Fruit fly (Drosophila melanogaster) S2 (cell line): Measurements from ENCODE around the gene P5CDh2.

Source experiments
- CG8478 ChIP-seq: fragments of >200 bp; optimal IDR thresholded peaks from 2 replicates; lab custom pipeline; 2018
- CTCF ChIP-seq, 2 experiments: fragments of >200 bp; optimal IDR thresholded peaks; 2 replicates each; lab custom pipeline; 2018

The P5CDh2 gene

DNA sequence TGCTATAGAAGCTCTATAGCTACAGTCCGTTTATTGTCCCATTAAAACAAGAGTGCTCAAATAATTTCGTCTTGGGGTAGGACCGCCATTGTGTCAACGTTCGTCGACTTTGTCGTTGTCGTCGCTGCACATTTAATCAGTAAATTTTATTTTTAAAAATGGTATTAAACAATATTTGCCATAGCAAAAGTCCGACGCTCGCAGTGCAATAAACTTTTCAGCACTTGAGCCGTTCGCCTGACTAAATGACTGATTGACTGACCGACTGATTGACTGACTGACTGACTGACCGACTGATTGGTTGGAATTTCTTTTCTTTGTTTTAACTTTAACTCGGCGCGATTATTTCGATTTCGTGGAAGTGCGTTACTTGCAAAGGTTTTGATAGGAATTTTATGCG lies 12.2 kb downstream of the P5CDh2 start:
- TF ChIP-seq CTCF (optimal IDR thresholded peaks at IDR 0.05; lab: Kevin White, UChicago) (no peak), CG8478 (lab: Kevin White, UChicago) (no peak)

DNA sequence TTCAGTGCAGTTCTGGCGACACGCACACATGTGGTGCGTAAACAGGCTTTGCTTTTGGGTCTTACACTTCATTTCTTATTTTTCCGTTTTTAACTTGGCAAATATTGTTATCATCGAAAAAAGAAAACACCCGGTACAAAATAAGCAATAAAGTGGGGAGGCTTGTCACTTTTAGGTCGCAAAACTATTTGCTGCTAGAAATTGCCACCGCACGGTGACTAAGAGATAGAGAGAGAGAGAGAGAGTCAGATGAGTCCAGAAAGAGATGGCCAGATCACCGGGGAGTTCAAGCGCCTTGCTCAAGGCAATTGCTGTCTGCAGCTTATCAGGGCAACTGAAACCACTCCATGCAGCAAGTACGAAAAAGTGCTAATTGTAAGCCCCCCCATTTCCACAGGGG lies 13.0 kb downstream of the P5CDh2 start:
- TF ChIP-seq CTCF (optimal IDR thresholded peaks at IDR 0.05; lab: Kevin White, UChicago) = no peak
- TF ChIP-seq CG8478 (lab: Kevin White, UChicago) = no peak

DNA sequence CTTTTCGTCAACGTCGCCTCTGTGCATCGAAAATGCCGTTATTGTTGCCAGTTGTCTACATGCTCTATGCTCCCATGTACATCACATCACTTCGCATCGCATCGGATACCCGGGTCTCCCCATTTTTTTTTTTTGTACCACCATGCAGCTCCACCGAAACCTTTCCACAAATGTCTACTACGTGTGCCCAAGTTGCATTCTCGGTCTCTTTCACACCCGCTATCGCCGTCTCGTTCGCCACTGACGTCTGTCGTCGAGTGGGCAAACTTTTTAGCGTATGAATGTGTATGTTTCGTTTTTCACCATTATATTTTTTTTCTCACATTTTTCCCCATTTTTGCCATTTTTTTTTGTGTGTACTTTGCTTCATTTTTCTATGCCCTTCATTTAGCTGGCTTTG lies 14.7 kb downstream of the P5CDh2 start:
- TF ChIP-seq CTCF (optimal IDR thresholded peaks at IDR 0.05; lab: Kevin White, UChicago) (no peak), CG8478 (lab: Kevin White, UChicago) (no peak)

DNA sequence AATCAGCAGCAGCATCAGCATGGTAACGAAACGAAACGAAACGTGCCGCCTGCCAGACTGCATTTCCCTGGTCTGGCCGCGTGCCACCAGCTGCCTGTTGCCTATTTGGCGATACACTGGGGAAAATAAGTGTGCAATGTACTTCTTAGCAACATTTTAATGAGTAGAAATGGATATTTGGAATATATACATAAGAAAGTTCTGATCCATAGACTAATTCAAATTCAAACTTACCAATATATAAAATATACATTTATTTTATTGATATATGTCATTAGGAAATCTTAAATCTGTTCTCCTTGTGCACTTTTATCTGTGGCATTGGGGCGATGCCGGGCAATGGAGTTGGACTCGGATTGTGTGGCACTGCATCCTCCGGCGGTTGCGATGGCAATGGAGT lies 16.2 kb downstream of the P5CDh2 start:
- TF ChIP-seq CTCF (optimal IDR thresholded peaks at IDR 0.05; lab: Kevin White, UChicago) = no peak
- TF ChIP-seq CG8478 (lab: Kevin White, UChicago) = no peak

DNA sequence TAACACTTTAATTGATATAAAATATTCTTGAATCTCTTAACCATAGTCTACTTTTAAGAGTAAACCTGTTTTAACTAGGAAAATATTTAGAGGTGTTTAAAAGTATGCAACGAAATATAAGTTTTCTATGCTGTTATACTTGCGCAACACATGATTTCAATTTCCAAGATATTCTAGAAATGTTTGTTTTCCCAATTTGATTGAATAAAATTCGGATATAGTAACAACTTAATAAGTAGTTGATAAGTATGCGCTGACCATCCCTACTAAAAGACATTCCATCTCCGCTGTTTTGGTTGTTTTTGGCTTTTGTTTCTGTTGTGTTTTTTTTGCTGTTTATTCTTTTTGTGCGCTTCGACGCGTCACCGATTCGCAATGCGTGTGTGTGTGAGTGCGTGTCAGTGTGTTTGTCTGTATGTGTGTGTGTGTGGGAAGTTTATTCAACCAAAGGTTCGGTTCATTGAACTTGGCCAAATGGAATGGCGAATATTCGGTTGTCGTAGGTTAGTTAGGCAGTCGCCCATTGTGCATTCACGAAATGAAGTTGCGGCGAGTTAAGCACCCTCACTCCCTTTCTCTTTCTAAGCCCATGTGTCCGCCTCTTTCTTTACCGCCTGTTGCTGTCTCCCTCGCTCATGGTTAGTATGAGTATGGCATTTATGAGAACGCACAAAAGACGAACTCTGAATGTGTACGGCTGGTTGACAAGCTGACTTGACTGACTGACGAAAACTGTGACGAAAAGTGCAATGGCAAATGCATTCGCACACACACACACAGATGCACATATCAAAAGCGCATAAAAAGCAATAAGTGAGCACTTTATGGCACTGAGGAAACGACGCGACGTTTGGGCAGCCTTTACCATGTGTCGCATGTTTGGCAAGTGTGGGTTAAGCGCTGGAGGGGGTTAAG lies 18.5 kb downstream of the P5CDh2 start:
- TF ChIP-seq CTCF (optimal IDR thresholded peaks at IDR 0.05; lab: Kevin White, UChicago) = no peak
- TF ChIP-seq CG8478 (lab: Kevin White, UChicago) = no peak

- TF ChIP-seq CTCF (optimal IDR thresholded peaks at IDR 0.05; lab: Kevin White, UChicago) (no peak), CG8478 (lab: Kevin White, UChicago) (no peak)
Observed at dm6 chr3R:21897565-21897964, 19.8 kb downstream of the P5CDh2 start.

dm6 chr3R:21898758-21899157 lies 21.0 kb downstream of the P5CDh2 start:
- TF ChIP-seq CG8478 (lab: Kevin White, UChicago) (no peak), CTCF (optimal IDR thresholded peaks at IDR 0.05; lab: Kevin White, UChicago) (no peak)

dm6 chr3R:21899170-21899575 lies 21.4 kb downstream of the P5CDh2 start:
- TF ChIP-seq CTCF (optimal IDR thresholded peaks at IDR 0.05; lab: Kevin White, UChicago) (no peak), CG8478 (lab: Kevin White, UChicago) (no peak)

DNA sequence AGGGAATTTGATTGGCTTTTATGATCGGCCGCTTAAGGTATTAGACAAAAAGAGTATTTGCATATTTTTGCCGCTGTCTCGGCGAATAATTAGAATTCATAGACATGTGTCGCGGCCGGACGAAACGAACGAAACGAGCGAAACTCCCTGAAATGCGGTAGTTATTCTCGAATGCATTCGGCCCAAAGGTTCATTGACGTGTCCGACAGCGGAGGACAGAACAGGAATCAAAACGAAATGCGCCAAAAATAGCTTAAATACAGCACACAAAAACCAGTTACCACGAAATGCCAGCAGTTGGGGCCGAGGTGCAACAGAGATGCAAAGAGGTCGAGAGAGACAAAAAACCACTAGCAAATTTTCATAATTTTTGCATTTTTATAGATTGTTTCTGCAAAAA lies 26.6 kb downstream of the P5CDh2 start:
- no peak for TF ChIP-seq CTCF (optimal IDR thresholded peaks at IDR 0.05; lab: Kevin White, UChicago)
- TF ChIP-seq CG8478 (lab: Kevin White, UChicago) = no peak

DNA sequence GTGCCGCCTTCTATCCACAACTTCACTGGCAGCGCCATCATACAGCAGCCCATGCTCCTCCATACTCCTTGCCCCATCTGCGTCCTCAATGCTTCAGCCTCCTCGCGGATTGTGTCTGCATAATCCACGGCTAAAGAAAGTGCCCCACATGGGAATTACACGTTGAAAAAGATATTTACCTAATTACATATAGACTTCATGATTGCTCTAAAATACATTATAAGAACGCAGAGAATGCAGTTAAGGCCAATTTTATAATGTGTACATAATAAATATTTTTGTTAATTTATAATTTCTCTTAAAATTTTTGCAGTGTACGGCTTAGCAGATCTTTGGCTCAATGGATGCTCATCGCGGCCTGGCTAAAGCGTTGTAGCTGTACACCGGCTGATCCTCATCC lies 27.9 kb downstream of the P5CDh2 start:
- TF ChIP-seq CG8478 (lab: Kevin White, UChicago) (no peak), CTCF (optimal IDR thresholded peaks at IDR 0.05; lab: Kevin White, UChicago) (no peak)

DNA sequence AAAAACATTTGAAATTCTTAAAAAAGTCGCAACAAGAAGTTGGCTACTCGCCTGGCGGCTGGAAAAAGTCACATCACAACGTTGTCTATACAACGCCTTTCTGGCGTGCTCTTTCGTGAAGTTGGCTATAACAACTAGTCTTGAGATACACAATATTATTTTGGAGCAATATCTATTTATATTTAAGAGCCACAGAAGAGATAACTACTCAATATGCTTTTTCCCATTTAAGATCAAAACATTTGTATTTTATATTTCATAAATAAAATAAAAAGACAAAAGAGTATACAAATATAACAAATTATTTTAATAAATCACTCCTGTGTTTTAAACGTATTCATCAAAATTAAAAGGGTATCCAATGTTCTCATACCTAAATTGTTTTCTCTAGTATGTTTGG lies 29.1 kb downstream of the P5CDh2 start:
- no peak for TF ChIP-seq CTCF (optimal IDR thresholded peaks at IDR 0.05; lab: Kevin White, UChicago)
- TF ChIP-seq CG8478 (lab: Kevin White, UChicago) = no peak

dm6 chr3R:21911516-21911915 lies 33.8 kb downstream of the P5CDh2 start, which contains the start of gene Qsox3:
TSS of gene Qsox3 (plus strand) at chr3R:21911816.
- TF ChIP-seq CG8478 (lab: Kevin White, UChicago) = no peak
- TF ChIP-seq CTCF (optimal IDR thresholded peaks at IDR 0.05; lab: Kevin White, UChicago) = no peak

DNA sequence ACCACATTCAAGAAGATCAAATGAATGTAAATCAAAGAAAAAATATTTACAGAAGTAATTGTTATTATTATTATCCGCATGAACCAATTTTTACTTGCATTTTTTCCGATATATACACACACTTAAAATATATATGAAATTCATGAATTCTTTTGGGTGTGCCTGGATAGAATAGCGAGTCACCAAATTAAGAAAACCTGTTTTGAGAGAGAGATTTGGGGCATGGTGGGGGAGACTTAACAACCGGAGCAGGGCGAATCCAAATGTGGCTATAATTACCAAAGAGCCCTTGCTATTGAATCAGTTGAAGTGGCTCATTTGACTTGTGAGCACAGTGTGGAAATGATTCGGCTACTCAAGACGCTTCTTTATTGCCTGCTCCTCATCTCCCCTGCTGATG lies 35.7 kb downstream of the P5CDh2 start, which contains the start of gene Qsox2:
Gene Qsox2, plus strand, starts transcription at position 301 of the 400 bp plus-strand sequence.
- no peak for TF ChIP-seq CTCF (optimal IDR thresholded peaks at IDR 0.05; lab: Kevin White, UChicago)
- TF ChIP-seq CG8478 (lab: Kevin White, UChicago) = no peak

- TF ChIP-seq CG8478 (lab: Kevin White, UChicago) = no peak
- TF ChIP-seq CTCF (optimal IDR thresholded peaks at IDR 0.05; lab: Kevin White, UChicago) = no peak
Observed at dm6 chr3R:21916987-21917386, 39.3 kb downstream of the P5CDh2 start.

- TF ChIP-seq CTCF (optimal IDR thresholded peaks at IDR 0.05; lab: Kevin White, UChicago) (no peak), CG8478 (lab: Kevin White, UChicago) (no peak)
Observed at dm6 chr3R:21920495-21920894, 42.8 kb downstream of the P5CDh2 start.
